Worm (Caenorhabditis elegans) whole organism, mixed stage, embryonic: Measurements from ENCODE around the gene R08F11.4.

ENCODE experiments used
- M03D4.4 ChIP-seq: sonication (generic microtip); optimal IDR thresholded peaks from 2 replicates; lab custom pipeline; 2017; ENCODE audit warnings: mild to moderate bottlenecking, missing genetic modification characterization, missing compliant biosample characterization
- bed-3 ChIP-seq: fragments of 200-800 bp; sonication (Bioruptor generic); optimal IDR thresholded peaks from 3 replicates; lab custom pipeline; 2018; ENCODE audit warnings: mild to moderate bottlenecking, missing genetic modification characterization, moderate library complexity, missing compliant biosample characterization
- lin-13 ChIP-seq: fragments of 150-350 bp; optimal IDR thresholded peaks from 2 replicates; lab custom pipeline; 2014; ENCODE audit warnings: missing biosample characterization, missing genetic modification characterization
- lsy-2 ChIP-seq: fragments of 150-350 bp; optimal IDR thresholded peaks from 2 replicates; lab custom pipeline; 2014; ENCODE audit warnings: missing biosample characterization, missing genetic modification characterization
- mep-1 ChIP-seq: fragments of 150-350 bp; optimal IDR thresholded peaks from 2 replicates; lab custom pipeline; 2017; ENCODE audit warnings: missing biosample characterization, missing genetic modification reagents, missing genetic modification characterization, inconsistent platforms
- nhr-237 ChIP-seq: fragments of 150-350 bp; optimal IDR thresholded peaks from 2 replicates; lab custom pipeline; 2014; ENCODE audit warnings: missing biosample characterization, missing genetic modification characterization
- pha-4 ChIP-seq: fragments of 150-350 bp; optimal IDR thresholded peaks from 2 replicates; lab custom pipeline; 2018; ENCODE audit warnings: missing biosample characterization, missing genetic modification reagents, missing genetic modification characterization
- snpc-4 ChIP-seq: fragments of 150-350 bp; optimal IDR thresholded peaks from 2 replicates; lab custom pipeline; 2014; ENCODE audit warnings: missing biosample characterization, missing genetic modification characterization
- unc-120 ChIP-seq: sonication (generic microtip); optimal IDR thresholded peaks from 2 replicates; lab custom pipeline; 2017; ENCODE audit warnings: missing genetic modification characterization, missing compliant biosample characterization; ENCODE audit not compliant: poor library complexity, severe bottlenecking
- unc-39 ChIP-seq: fragments of 150-350 bp; optimal IDR thresholded peaks from 2 replicates; lab custom pipeline; 2014; ENCODE audit warnings: missing biosample characterization, missing genetic modification characterization
- unc-62 ChIP-seq: fragments of 150-350 bp; optimal IDR thresholded peaks from 2 replicates; lab custom pipeline; 2014; ENCODE audit warnings: missing biosample characterization, missing genetic modification reagents, missing genetic modification characterization
- ztf-11 ChIP-seq: fragments of 150-350 bp; optimal IDR thresholded peaks from 2 replicates; lab custom pipeline; 2014; ENCODE audit warnings: missing biosample characterization, missing genetic modification characterization

ce11 chrV:3761829-3762228 lies 43.5 kb downstream of the R08F11.4 start:
- no peak for TF ChIP-seq snpc-4 (tag; lab: Kevin White, UChicago)
- no peak for TF ChIP-seq M03D4.4
- TF ChIP-seq pha-4: no peak
- TF ChIP-seq nhr-237 (tag; lab: Kevin White, UChicago): no peak
- no peak for TF ChIP-seq bed-3 (GFP tag; lab: Kevin White, UChicago)
- TF ChIP-seq unc-39: no peak
- TF ChIP-seq mep-1 (tag; lab: Kevin White, UChicago): no peak
- TF ChIP-seq lin-13 (tag; lab: Kevin White, UChicago): no peak
- TF ChIP-seq ztf-11: no peak
- TF ChIP-seq unc-120 (tag; lab: Kevin White, UChicago): no peak
- TF ChIP-seq lsy-2 (tag; lab: Kevin White, UChicago): no peak
- no peak for TF ChIP-seq unc-62 (GFP tag; lab: Kevin White, UChicago)
